Fruit fly (Drosophila melanogaster): Measurements from ENCODE around the gene CG17108.

DNA sequence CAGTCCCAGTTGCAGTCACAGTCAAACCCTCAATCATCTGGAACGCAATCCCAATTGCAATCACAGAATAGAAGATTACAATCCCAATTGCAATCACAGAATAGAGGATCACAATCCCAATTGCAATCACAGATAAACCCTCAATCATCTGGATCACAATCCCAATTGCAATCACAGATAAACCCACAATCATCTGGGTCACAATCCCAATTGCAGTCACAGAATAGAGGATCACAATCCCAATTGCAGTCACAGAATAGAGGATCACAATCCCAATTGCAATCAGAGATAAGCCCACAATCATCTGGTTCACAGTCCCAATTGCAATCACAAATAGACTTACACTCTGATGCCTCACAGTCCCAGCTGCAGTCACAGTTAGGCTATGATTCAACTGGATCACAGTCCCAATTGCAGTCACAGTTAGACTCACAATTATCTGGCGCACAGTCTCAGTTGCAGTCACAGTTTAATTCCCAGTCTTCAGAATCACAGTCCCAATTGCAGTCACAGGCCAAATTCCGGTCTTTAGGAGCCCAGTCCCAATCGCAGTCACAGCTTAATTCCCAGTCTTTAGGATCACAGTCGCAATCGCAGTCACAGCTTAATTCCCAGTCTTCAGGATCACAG lies 46.1 kb downstream of the CG17108 start:
- TF ChIP-seq CTCF (optimal IDR thresholded peaks at IDR 0.05) (no peak), CG8478 (optimal IDR thresholded peaks at IDR 0.05) (no peak)
